Worm (Caenorhabditis elegans) whole organism, young adult: Measurements from ENCODE around the gene pqn-41.

Experiments used
- B0261.1 ChIP-seq: sonication (generic microtip); optimal IDR thresholded peaks from 2 replicates; lab custom pipeline; 2016; ENCODE audit warnings: mild to moderate bottlenecking, missing genetic modification characterization, moderate library complexity, missing compliant biosample characterization
- D2030.7 ChIP-seq: fragments of 200-800 bp; sonication (Bioruptor generic); IDR thresholded peaks from 2 replicates; pipeline ENCODE4 v1.3.6; 2022; ENCODE audit warnings: missing genetic modification reagents, missing genetic modification characterization, missing compliant biosample characterization
- F37B4.10 ChIP-seq: fragments of 200-800 bp; sonication (Bioruptor generic); IDR thresholded peaks from 2 replicates; pipeline ENCODE4 v1.3.6; 2022; ENCODE audit warnings: missing genetic modification characterization, missing compliant biosample characterization
- F49E8.2 ChIP-seq: sonication (generic microtip); optimal IDR thresholded peaks from 3 replicates; lab custom pipeline; 2017; ENCODE audit warnings: missing genetic modification characterization, mild to moderate bottlenecking, missing compliant biosample characterization, antibody characterized with exemption, moderate library complexity; ENCODE audit not compliant: insufficient read depth
- F52B5.7 ChIP-seq: sonication (generic microtip); optimal IDR thresholded peaks from 2 replicates; lab custom pipeline; 2016; ENCODE audit warnings: mild to moderate bottlenecking, missing genetic modification characterization, missing compliant biosample characterization
- T26A5.8 ChIP-seq: sonication (generic microtip); optimal IDR thresholded peaks from 2 replicates; lab custom pipeline; 2016; ENCODE audit warnings: missing genetic modification characterization, missing compliant biosample characterization
- Y56A3A.18 ChIP-seq: fragments of 200-800 bp; sonication (Bioruptor generic); IDR thresholded peaks from 2 replicates; pipeline ENCODE4 v1.3.6; 2022; ENCODE audit warnings: missing genetic modification reagents, missing genetic modification characterization, missing compliant biosample characterization
- Y79H2A.3 ChIP-seq: fragments of 200-800 bp; sonication (Bioruptor generic); conservative IDR thresholded peaks from 2 replicates; pipeline ENCODE4 v1.3.6; 2022; ENCODE audit warnings: missing genetic modification reagents, missing genetic modification characterization, missing compliant biosample characterization
- aptf-2 ChIP-seq: fragments of 200-800 bp; sonication (Bioruptor generic); conservative IDR thresholded peaks from 2 replicates; pipeline ENCODE4 v1.3.6; 2022; ENCODE audit warnings: missing genetic modification reagents, missing genetic modification characterization, missing compliant biosample characterization
- cebp-2 ChIP-seq: fragments of 200-800 bp; sonication (Bioruptor generic); IDR thresholded peaks from 2 replicates; pipeline ENCODE4 v1.3.6; 2022; ENCODE audit warnings: missing genetic modification characterization, missing compliant biosample characterization
- ceh-27 ChIP-seq: fragments of 200-800 bp; sonication (Bioruptor generic); optimal IDR thresholded peaks from 2 replicates; lab custom pipeline; 2018; ENCODE audit warnings: mild to moderate bottlenecking, missing genetic modification characterization, moderate library complexity, missing compliant biosample characterization
- ceh-58 ChIP-seq: fragments of 200-800 bp; sonication (Bioruptor generic); IDR thresholded peaks from 2 replicates; pipeline ENCODE4 v1.3.6; 2022; ENCODE audit warnings: missing genetic modification characterization, missing compliant biosample characterization
- dox-1 ChIP-seq: fragments of 200-800 bp; sonication (Bioruptor generic); IDR thresholded peaks from 2 replicates; pipeline ENCODE4 v1.3.6; 2022; ENCODE audit warnings: missing genetic modification reagents, missing genetic modification characterization, missing compliant biosample characterization
- egrh-3 ChIP-seq: fragments of 200-800 bp; sonication (Bioruptor generic); IDR thresholded peaks from 2 replicates; pipeline ENCODE4 v1.3.6; 2022; ENCODE audit warnings: missing genetic modification reagents, missing genetic modification characterization, missing compliant biosample characterization
- ekl-4 ChIP-seq: fragments of 200-800 bp; sonication (Bioruptor generic); IDR thresholded peaks from 2 replicates; pipeline ENCODE4 v1.3.6; 2022; ENCODE audit warnings: missing genetic modification reagents, missing genetic modification characterization, missing compliant biosample characterization
- him-1 ChIP-seq: sonication (generic microtip); optimal IDR thresholded peaks from 2 replicates; lab custom pipeline; 2016; ENCODE audit warnings: missing genotype, missing genetic modification reagents, missing genetic modification characterization, missing compliant biosample characterization
- hsf-1 ChIP-seq: fragments of 200-800 bp; sonication (Bioruptor generic); IDR thresholded peaks from 2 replicates; pipeline ENCODE4 v1.3.6; 2022; ENCODE audit warnings: missing genetic modification reagents, missing genetic modification characterization, missing compliant biosample characterization
- let-607 ChIP-seq, 2 experiments: fragments of 200-800 bp in 1 of 2; sonication (Bioruptor generic) in 1 of 2; sonication (generic microtip) in 1 of 2; optimal IDR thresholded peaks; 2 replicates each; lab custom pipeline; 2016 to 2018; ENCODE audit warnings: mild to moderate bottlenecking in 2 of 2, missing compliant biosample characterization in 2 of 2, missing genetic modification characterization in 2 of 2, moderate library complexity in 2 of 2, missing genotype in 1 of 2
- lin-26 ChIP-seq: fragments of 200-800 bp; sonication (Bioruptor generic); IDR thresholded peaks from 2 replicates; pipeline ENCODE4 v1.3.6; 2022; ENCODE audit warnings: missing genetic modification reagents, missing genetic modification characterization, missing compliant biosample characterization
- lin-40 ChIP-seq: sonication (generic microtip); optimal IDR thresholded peaks from 2 replicates; lab custom pipeline; 2016; ENCODE audit warnings: missing genetic modification characterization, mild to moderate bottlenecking, missing compliant biosample characterization, missing genotype, missing genetic modification reagents
- lin-54 ChIP-seq: fragments of 200-800 bp; sonication (Bioruptor generic); optimal IDR thresholded peaks from 2 replicates; lab custom pipeline; 2018; ENCODE audit warnings: mild to moderate bottlenecking, missing genetic modification characterization, missing compliant biosample characterization
- lsl-1 ChIP-seq: fragments of 200-800 bp; sonication (Bioruptor generic); optimal IDR thresholded peaks from 2 replicates; lab custom pipeline; 2018; ENCODE audit warnings: mild to moderate bottlenecking, missing genetic modification characterization, moderate library complexity, missing compliant biosample characterization
- madf-6 ChIP-seq: fragments of 200-800 bp; sonication (Bioruptor generic); IDR thresholded peaks from 2 replicates; pipeline ENCODE4 v1.3.6; 2022; ENCODE audit warnings: missing genetic modification reagents, missing genetic modification characterization, missing compliant biosample characterization
- nhr-120 ChIP-seq: fragments of 200-800 bp; sonication (Bioruptor generic); IDR thresholded peaks from 2 replicates; pipeline ENCODE4 v1.3.6; 2022; ENCODE audit warnings: missing genetic modification characterization, missing compliant biosample characterization
- nhr-179 ChIP-seq: sonication (generic microtip); optimal IDR thresholded peaks from 2 replicates; lab custom pipeline; 2016; ENCODE audit warnings: mild to moderate bottlenecking, missing genetic modification characterization, missing compliant biosample characterization
- nhr-27 ChIP-seq: fragments of 200-800 bp; sonication (Bioruptor generic); optimal IDR thresholded peaks from 2 replicates; lab custom pipeline; 2018; ENCODE audit warnings: mild to moderate bottlenecking, missing genetic modification characterization, moderate library complexity, missing compliant biosample characterization
- nhr-80 ChIP-seq: sonication (generic microtip); optimal IDR thresholded peaks from 2 replicates; lab custom pipeline; 2016; ENCODE audit warnings: missing genetic modification characterization, missing compliant biosample characterization
- sea-2 ChIP-seq: fragments of 200-800 bp; sonication (Bioruptor generic); IDR thresholded peaks from 2 replicates; pipeline ENCODE4 v1.3.6; 2022; ENCODE audit warnings: missing genetic modification characterization, missing compliant biosample characterization
- snpc-1.1 ChIP-seq: sonication (generic microtip); optimal IDR thresholded peaks from 2 replicates; lab custom pipeline; 2017; ENCODE audit warnings: missing genetic modification characterization, mild to moderate bottlenecking, missing compliant biosample characterization, antibody characterized with exemption, moderate library complexity, missing genotype, missing genetic modification reagents; ENCODE audit not compliant: insufficient read depth
- tbp1 ChIP-seq: fragments of 200-800 bp; sonication (Bioruptor generic); optimal IDR thresholded peaks from 2 replicates; lab custom pipeline; 2018; ENCODE audit warnings: mild to moderate bottlenecking, missing genetic modification characterization, missing compliant biosample characterization
- tlf-1 ChIP-seq: fragments of 200-800 bp; sonication (Bioruptor generic); optimal IDR thresholded peaks from 2 replicates; lab custom pipeline; 2018; ENCODE audit warnings: mild to moderate bottlenecking, missing genetic modification characterization, missing compliant biosample characterization
- zfh-2 ChIP-seq: fragments of 200-800 bp; sonication (Bioruptor generic); conservative IDR thresholded peaks from 2 replicates; pipeline ENCODE4 v1.3.6; 2022; ENCODE audit warnings: missing genetic modification reagents, missing genetic modification characterization, missing compliant biosample characterization
- ztf-25 ChIP-seq: fragments of 200-800 bp; sonication (Bioruptor generic); IDR thresholded peaks from 2 replicates; pipeline ENCODE4 v1.3.6; 2022; ENCODE audit warnings: missing genetic modification reagents, missing genetic modification characterization, missing compliant biosample characterization

The pqn-41 gene

ce11 chrIII:1963128-1963527 is 57.4 kb downstream of the pqn-41 start:
- TF ChIP-seq B0261.1 (tag; lab: Kevin White, UChicago) (no peak), F37B4.10 (peak; percentile 92; the same call in 1 of the 2 replicates), snpc-1.1 (tag; lab: Kevin White, UChicago) (peak; percentile 40), cebp-2 (GFP tag; lab: Robert Waterston, UW) (no peak), zfh-2 (peak; percentile 53)

DNA sequence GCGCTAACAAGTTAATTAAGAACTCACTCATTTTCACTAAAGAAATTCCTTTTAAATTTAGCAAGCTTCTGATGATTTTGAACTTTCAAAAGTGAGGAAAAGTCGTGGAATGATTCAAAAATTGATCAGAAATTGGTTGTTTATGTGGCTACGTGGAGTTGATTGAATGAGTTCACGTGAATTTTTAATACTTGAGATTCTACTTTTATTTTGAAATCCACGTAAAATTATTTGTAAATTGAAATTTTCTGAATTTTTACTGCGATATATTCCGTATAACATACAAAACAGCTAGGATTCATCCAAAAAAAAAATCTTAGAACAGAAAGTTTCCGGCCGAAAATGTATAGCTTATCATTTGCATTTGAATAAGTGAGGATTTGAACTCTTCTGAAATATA is 64.0 kb downstream of the pqn-41 start, which contains the start of gene moa-1:
Gene moa-1 (minus strand): TSS at position 101 of the 400 bp plus-strand sequence.
- TF ChIP-seq ceh-58 (GFP tag; lab: Robert Waterston, UW) (no peak), lin-54 (GFP tag; lab: Kevin White, UChicago) (no peak), ekl-4 (no peak), nhr-27 (tag; lab: Kevin White, UChicago) (no peak), T26A5.8 (tag; lab: Kevin White, UChicago) (no peak), lin-26 (no peak), Y56A3A.18 (GFP tag; lab: Robert Waterston, UW) (no peak), dox-1 (GFP tag; lab: Robert Waterston, UW) (no peak), ztf-25 (GFP tag; lab: Robert Waterston, UW) (no peak), egrh-3 (GFP tag; lab: Robert Waterston, UW) (no peak), Y79H2A.3 (no peak), D2030.7 (no peak), him-1 (tag; lab: Kevin White, UChicago) (no peak), tlf-1 (GFP tag; lab: Kevin White, UChicago) (no peak), let-607 (tag; optimal IDR thresholded peaks at IDR 0.05; lab: Kevin White, UChicago) (no peak)

ce11 chrIII:1970433-1970832 is 64.7 kb downstream of the pqn-41 start, which contains the start of gene R155.5:
TSS of gene R155.5 (minus strand) at chrIII:1970533.
- no peak for TF ChIP-seq F49E8.2
- no peak for TF ChIP-seq nhr-179
- no peak for TF ChIP-seq madf-6
- TF ChIP-seq tbp1 (GFP tag; lab: Kevin White, UChicago) = no peak
- TF ChIP-seq lin-40 (tag; lab: Kevin White, UChicago) = no peak
- no peak for TF ChIP-seq F37B4.10
- no peak for TF ChIP-seq nhr-80 (tag; lab: Kevin White, UChicago)
- no peak for TF ChIP-seq ceh-27 (GFP tag; lab: Kevin White, UChicago)
- no peak for TF ChIP-seq lin-26
- TF ChIP-seq F52B5.7 (tag; lab: Kevin White, UChicago) = no peak
- no peak for TF ChIP-seq lsl-1 (GFP tag; lab: Kevin White, UChicago)
- no peak for TF ChIP-seq aptf-2 (GFP tag; lab: Robert Waterston, UW)
- TF ChIP-seq nhr-120 (GFP tag; lab: Robert Waterston, UW) = no peak

DNA sequence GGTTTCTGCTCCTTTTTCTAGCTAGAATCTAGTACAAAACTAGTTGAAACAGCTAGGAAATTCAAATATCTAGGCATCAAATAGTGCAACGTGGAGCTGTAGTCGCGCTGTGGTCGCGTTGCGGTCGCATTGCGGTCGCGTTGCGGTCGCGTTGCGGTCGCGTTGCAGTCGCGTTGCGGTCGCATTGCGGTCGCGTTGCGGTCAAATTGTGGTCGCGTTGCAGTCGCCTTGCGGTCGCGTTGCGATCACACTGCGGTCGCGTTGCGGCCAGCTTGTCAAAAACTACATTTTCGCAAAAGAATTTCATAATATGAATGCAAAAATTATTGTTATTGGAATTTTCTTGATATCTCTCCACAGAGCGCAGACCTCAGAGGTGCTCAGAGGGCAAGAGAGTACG is 70.2 kb downstream of the pqn-41 start:
- TF ChIP-seq zfh-2 = peak; percentile 82
- TF ChIP-seq hsf-1 (GFP tag; lab: Robert Waterston, UW) = no peak
- TF ChIP-seq sea-2 (GFP tag; lab: Robert Waterston, UW) = 0 out of 2 replicates have a peak, but pooled peaks have one; percentile 17

DNA sequence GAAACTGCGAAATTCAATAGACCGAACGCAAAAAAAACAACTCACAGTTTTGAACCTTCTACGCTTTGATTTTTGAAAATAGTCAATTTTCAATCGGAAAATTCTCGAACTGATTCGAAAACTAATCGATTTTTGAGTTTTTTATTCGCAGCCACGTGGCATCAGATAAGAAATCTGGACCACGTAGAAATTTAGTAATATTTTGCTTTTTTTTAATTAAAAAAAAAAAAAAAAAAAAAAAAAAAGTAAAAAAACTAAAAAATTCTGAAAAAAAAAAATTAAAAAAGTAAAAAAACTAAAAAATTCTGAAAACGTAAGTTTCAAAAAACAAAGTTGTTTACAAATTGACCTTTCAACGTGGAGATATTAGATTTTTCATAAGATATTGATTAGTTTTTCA is 70.9 kb downstream of the pqn-41 start, which contains the start of gene R155.3:
Gene R155.3 (minus strand): TSS at position 101 of the 400 bp plus-strand sequence.
- TF ChIP-seq Y79H2A.3 = no peak
